Worm (Caenorhabditis elegans) whole organism, young adult: Measurements from ENCODE around the gene C31E10.5.

Source experiments
- B0035.1 ChIP-seq: sonication (generic microtip); optimal IDR thresholded peaks from 2 replicates; lab custom pipeline; 2016; ENCODE audit warnings: missing genetic modification characterization, mild to moderate bottlenecking, missing compliant biosample characterization, missing genotype, missing genetic modification reagents
- B0336.3 ChIP-seq: fragments of 200-800 bp; sonication (Bioruptor generic); IDR thresholded peaks from 2 replicates; pipeline ENCODE4 v1.3.6; 2022; ENCODE audit warnings: missing genetic modification characterization, missing compliant biosample characterization
- C17E4.6 ChIP-seq: fragments of 200-800 bp; sonication (Bioruptor generic); IDR thresholded peaks from 2 replicates; pipeline ENCODE4 v1.3.6; 2022; ENCODE audit warnings: missing genetic modification reagents, missing genetic modification characterization, missing compliant biosample characterization
- F23B12.7 ChIP-seq: sonication (generic microtip); optimal IDR thresholded peaks from 2 replicates; lab custom pipeline; 2017; ENCODE audit warnings: missing genetic modification characterization, mild to moderate bottlenecking, missing compliant biosample characterization, antibody characterized with exemption, moderate library complexity; ENCODE audit not compliant: insufficient read depth
- F39B2.1 ChIP-seq: fragments of 200-800 bp; sonication (Bioruptor generic); IDR thresholded peaks from 2 replicates; pipeline ENCODE4 v1.3.6; 2022; ENCODE audit warnings: missing genetic modification reagents, missing genetic modification characterization, missing compliant biosample characterization
- F55B11.4 ChIP-seq: sonication (generic microtip); optimal IDR thresholded peaks from 2 replicates; lab custom pipeline; 2016; ENCODE audit warnings: missing compliant biosample characterization, missing genetic modification characterization, borderline replicate concordance; ENCODE audit not compliant: insufficient read depth
- K11D2.4 ChIP-seq: fragments of 200-800 bp; sonication (Bioruptor generic); IDR thresholded peaks from 2 replicates; pipeline ENCODE4 v1.3.6; 2022; ENCODE audit warnings: missing genetic modification reagents, missing genetic modification characterization, missing compliant biosample characterization
- K12H6.12 ChIP-seq: fragments of 200-800 bp; sonication (Bioruptor generic); optimal IDR thresholded peaks from 2 replicates; lab custom pipeline; 2018; ENCODE audit warnings: mild to moderate bottlenecking, missing genetic modification characterization, missing compliant biosample characterization
- T07F8.4 ChIP-seq: sonication (generic microtip); optimal IDR thresholded peaks from 2 replicates; lab custom pipeline; 2016; ENCODE audit warnings: mild to moderate bottlenecking, missing genetic modification characterization, moderate library complexity, missing compliant biosample characterization
- T26A5.8 ChIP-seq: sonication (generic microtip); optimal IDR thresholded peaks from 2 replicates; lab custom pipeline; 2016; ENCODE audit warnings: missing genetic modification characterization, missing compliant biosample characterization
- Y53F4B.3 ChIP-seq: fragments of 200-800 bp; sonication (Bioruptor generic); IDR thresholded peaks from 2 replicates; pipeline ENCODE4 v1.3.6; 2022; ENCODE audit warnings: missing genetic modification reagents, missing genetic modification characterization, missing compliant biosample characterization
- Y95B8A.8 ChIP-seq: fragments of 200-800 bp; sonication (Bioruptor generic); IDR thresholded peaks from 2 replicates; pipeline ENCODE4 v1.3.6; 2022; ENCODE audit warnings: missing genetic modification reagents, missing genetic modification characterization, missing compliant biosample characterization
- ZK185.1 ChIP-seq: sonication (generic microtip); optimal IDR thresholded peaks from 2 replicates; lab custom pipeline; 2016; ENCODE audit warnings: mild to moderate bottlenecking, missing genetic modification characterization, missing compliant biosample characterization; ENCODE audit not compliant: poor library complexity, severe bottlenecking
- aptf-2 ChIP-seq: fragments of 200-800 bp; sonication (Bioruptor generic); conservative IDR thresholded peaks from 2 replicates; pipeline ENCODE4 v1.3.6; 2022; ENCODE audit warnings: missing genetic modification reagents, missing genetic modification characterization, missing compliant biosample characterization
- aptf-3 ChIP-seq: fragments of 200-800 bp; sonication (Bioruptor generic); IDR thresholded peaks from 2 replicates; pipeline ENCODE4 v1.3.6; 2022; ENCODE audit warnings: missing genetic modification characterization, missing compliant biosample characterization
- bed-2 ChIP-seq: fragments of 200-800 bp; sonication (Bioruptor generic); IDR thresholded peaks from 2 replicates; pipeline ENCODE4 v1.3.6; 2022; ENCODE audit warnings: missing genetic modification reagents, missing genetic modification characterization, missing compliant biosample characterization
- cebp-2 ChIP-seq: fragments of 200-800 bp; sonication (Bioruptor generic); IDR thresholded peaks from 2 replicates; pipeline ENCODE4 v1.3.6; 2022; ENCODE audit warnings: missing genetic modification characterization, missing compliant biosample characterization
- dpl-1 ChIP-seq: fragments of 150-350 bp; optimal IDR thresholded peaks from 2 replicates; lab custom pipeline; 2014; ENCODE audit warnings: missing biosample characterization, missing genetic modification reagents, missing genetic modification characterization
- him-1 ChIP-seq: sonication (generic microtip); optimal IDR thresholded peaks from 2 replicates; lab custom pipeline; 2016; ENCODE audit warnings: missing genotype, missing genetic modification reagents, missing genetic modification characterization, missing compliant biosample characterization
- hlh-26 ChIP-seq: fragments of 200-800 bp; sonication (Bioruptor generic); conservative IDR thresholded peaks from 2 replicates; pipeline ENCODE4 v1.3.6; 2022; ENCODE audit warnings: missing genetic modification reagents, missing genetic modification characterization, missing compliant biosample characterization
- hmg-20 ChIP-seq: fragments of 200-800 bp; sonication (Bioruptor generic); IDR thresholded peaks from 2 replicates; pipeline ENCODE4 v1.3.6; 2022; ENCODE audit warnings: missing genetic modification reagents, missing genetic modification characterization, missing compliant biosample characterization
- hrde-1 ChIP-seq: sonication (generic microtip); optimal IDR thresholded peaks from 2 replicates; lab custom pipeline; 2016; ENCODE audit warnings: missing genetic modification characterization, mild to moderate bottlenecking, missing compliant biosample characterization, moderate library complexity, missing genotype, missing genetic modification reagents, borderline replicate concordance
- hsf-1 ChIP-seq: fragments of 200-800 bp; sonication (Bioruptor generic); IDR thresholded peaks from 2 replicates; pipeline ENCODE4 v1.3.6; 2022; ENCODE audit warnings: missing genetic modification reagents, missing genetic modification characterization, missing compliant biosample characterization
- lin-26 ChIP-seq: fragments of 200-800 bp; sonication (Bioruptor generic); IDR thresholded peaks from 2 replicates; pipeline ENCODE4 v1.3.6; 2022; ENCODE audit warnings: missing genetic modification reagents, missing genetic modification characterization, missing compliant biosample characterization
- lin-35 ChIP-seq, 3 experiments: fragments of 150-350 bp in 2 of 3; sonication (generic microtip) in 1 of 3; optimal IDR thresholded peaks; 2 replicates each; lab custom pipeline; 2014 to 2018; ENCODE audit warnings: missing biosample characterization in 3 of 3, missing genetic modification characterization in 3 of 3, missing genetic modification reagents in 3 of 3
- lin-54 ChIP-seq: fragments of 200-800 bp; sonication (Bioruptor generic); optimal IDR thresholded peaks from 2 replicates; lab custom pipeline; 2018; ENCODE audit warnings: mild to moderate bottlenecking, missing genetic modification characterization, missing compliant biosample characterization
- lsl-1 ChIP-seq: fragments of 200-800 bp; sonication (Bioruptor generic); optimal IDR thresholded peaks from 2 replicates; lab custom pipeline; 2018; ENCODE audit warnings: mild to moderate bottlenecking, missing genetic modification characterization, moderate library complexity, missing compliant biosample characterization
- lsy-27 ChIP-seq: sonication (generic microtip); optimal IDR thresholded peaks from 2 replicates; lab custom pipeline; 2017; ENCODE audit warnings: missing genetic modification characterization, mild to moderate bottlenecking, missing compliant biosample characterization, antibody characterized with exemption, missing genotype, borderline replicate concordance; ENCODE audit not compliant: insufficient read depth
- mcd-1 ChIP-seq: fragments of 200-800 bp; sonication (Bioruptor generic); IDR thresholded peaks from 2 replicates; pipeline ENCODE4 v1.3.6; 2022; ENCODE audit warnings: missing genetic modification reagents, missing genetic modification characterization, missing compliant biosample characterization
- mel-28 ChIP-seq: sonication (generic microtip); optimal IDR thresholded peaks from 2 replicates; lab custom pipeline; 2016; ENCODE audit warnings: borderline replicate concordance, mild to moderate bottlenecking, missing genetic modification characterization, missing compliant biosample characterization
- mes-4 ChIP-seq: sonication (generic microtip); optimal IDR thresholded peaks from 2 replicates; lab custom pipeline; 2016; ENCODE audit warnings: missing genotype, missing genetic modification characterization, missing compliant biosample characterization
- mxl-1 ChIP-seq: sonication (generic microtip); optimal IDR thresholded peaks from 2 replicates; lab custom pipeline; 2016; ENCODE audit warnings: missing genetic modification characterization, missing compliant biosample characterization
- nfyb-1 ChIP-seq: fragments of 200-800 bp; sonication (Bioruptor generic); IDR thresholded peaks from 2 replicates; pipeline ENCODE4 v1.3.6; 2022; ENCODE audit warnings: missing genetic modification reagents, missing genetic modification characterization, missing compliant biosample characterization
- nhr-80 ChIP-seq: sonication (generic microtip); optimal IDR thresholded peaks from 2 replicates; lab custom pipeline; 2016; ENCODE audit warnings: missing genetic modification characterization, missing compliant biosample characterization
- pbrm-1 ChIP-seq: fragments of 200-800 bp; sonication (Bioruptor generic); IDR thresholded peaks from 2 replicates; pipeline ENCODE4 v1.3.6; 2022; ENCODE audit warnings: missing genetic modification reagents, missing genetic modification characterization, missing compliant biosample characterization
- rcor-1 ChIP-seq: fragments of 200-800 bp; sonication (Bioruptor generic); IDR thresholded peaks from 2 replicates; pipeline ENCODE4 v1.3.6; 2022; ENCODE audit warnings: missing genetic modification reagents, missing genetic modification characterization, missing compliant biosample characterization
- repo-1 ChIP-seq: sonication (generic microtip); optimal IDR thresholded peaks from 2 replicates; lab custom pipeline; 2017; ENCODE audit warnings: mild to moderate bottlenecking, missing genetic modification characterization, missing compliant biosample characterization
- rpc-1 ChIP-seq, 2 experiments: fragments of 150-350 bp in 1 of 2; sonication (generic microtip) in 1 of 2; optimal IDR thresholded peaks; 2 replicates each; lab custom pipeline; 2014 to 2018; ENCODE audit warnings: missing biosample characterization in 1 of 2, missing genetic modification characterization in 1 of 2, missing genetic modification reagents in 1 of 2, missing genotype in 1 of 2
- sdz-38 ChIP-seq: sonication (generic microtip); optimal IDR thresholded peaks from 2 replicates; lab custom pipeline; 2016; ENCODE audit warnings: missing genotype, missing genetic modification characterization, missing compliant biosample characterization
- snpc-3.4 ChIP-seq: sonication (generic microtip); optimal IDR thresholded peaks from 2 replicates; lab custom pipeline; 2017; ENCODE audit warnings: missing genetic modification characterization, mild to moderate bottlenecking, missing compliant biosample characterization, antibody characterized with exemption, moderate library complexity, missing genotype, missing genetic modification reagents
- snpc-4 ChIP-seq, 5 experiments: fragments of 150-350 bp in 1 of 5; sonication (generic microtip) in 4 of 5; optimal IDR thresholded peaks; 2 replicates each; lab custom pipeline; 2014 to 2018; ENCODE audit warnings: missing genetic modification characterization in 5 of 5, missing biosample characterization in 3 of 5, antibody characterized with exemption in 2 of 5, mild to moderate bottlenecking in 2 of 5, missing compliant biosample characterization in 2 of 5, missing genotype in 2 of 5, moderate library complexity in 2 of 5, missing genetic modification reagents in 1 of 5
- somi-1 ChIP-seq: fragments of 200-800 bp; sonication (Bioruptor generic); optimal IDR thresholded peaks from 2 replicates; lab custom pipeline; 2018; ENCODE audit warnings: mild to moderate bottlenecking, missing genetic modification characterization, missing compliant biosample characterization
- tbx-9 ChIP-seq: sonication (generic microtip); optimal IDR thresholded peaks from 2 replicates; lab custom pipeline; 2016; ENCODE audit warnings: borderline replicate concordance, missing genetic modification characterization, inconsistent platforms, missing compliant biosample characterization
- xnd-1 ChIP-seq: sonication (generic microtip); optimal IDR thresholded peaks from 2 replicates; lab custom pipeline; 2016; ENCODE audit warnings: missing genotype, missing genetic modification reagents, missing genetic modification characterization, missing compliant biosample characterization
- ztf-22 ChIP-seq: fragments of 200-800 bp; sonication (Bioruptor generic); optimal IDR thresholded peaks from 2 replicates; lab custom pipeline; 2018; ENCODE audit warnings: mild to moderate bottlenecking, missing genetic modification characterization, moderate library complexity, missing compliant biosample characterization
- ztf-28 ChIP-seq: fragments of 200-800 bp; sonication (Bioruptor generic); IDR thresholded peaks from 2 replicates; pipeline ENCODE4 v1.3.6; 2022; ENCODE audit warnings: missing genetic modification reagents, missing genetic modification characterization, missing compliant biosample characterization

The C31E10.5 gene

ce11 chrX:13969257-13969968, 26.2 kb downstream of the C31E10.5 start:
- TF ChIP-seq tbx-9 (tag; lab: Kevin White, UChicago) (no peak), hsf-1 (GFP tag; lab: Robert Waterston, UW) (no peak), K11D2.4 (peak; percentile 86), mes-4 (tag; lab: Kevin White, UChicago) (no peak), xnd-1 (no peak), F39B2.1 (GFP tag; lab: Robert Waterston, UW) (no peak), lin-35 (GFP tag; optimal IDR thresholded peaks at IDR 0.05; lab: Kevin White, UChicago) (peak in 1 of 3 experiments; percentile 70), somi-1 (peak; percentile 10), C17E4.6 (GFP tag; lab: Robert Waterston, UW) (no peak), him-1 (tag; lab: Kevin White, UChicago) (no peak), hrde-1 (no peak), hmg-20 (GFP tag; lab: Robert Waterston, UW) (no peak), ZK185.1 (tag; lab: Kevin White, UChicago) (peak; percentile 55), pbrm-1 (peak; percentile 12; the same call in 1 of the 2 replicates), nfyb-1 (peak; percentile 43; the same call in 1 of the 2 replicates), mxl-1 (no peak), B0336.3 (GFP tag; lab: Robert Waterston, UW) (peak; percentile 85), ztf-22 (GFP tag; lab: Kevin White, UChicago) (no peak), aptf-2 (GFP tag; lab: Robert Waterston, UW) (no peak), T07F8.4 (tag; lab: Kevin White, UChicago) (no peak), lin-26 (GFP tag; lab: Robert Waterston, UW) (peak; percentile 43; the same call in 1 of the 2 replicates), snpc-3.4 (no peak), Y95B8A.8 (no peak), sdz-38 (tag; lab: Kevin White, UChicago) (no peak), repo-1 (tag; lab: Kevin White, UChicago) (no peak), mel-28 (tag; lab: Kevin White, UChicago) (no peak), T26A5.8 (tag; lab: Kevin White, UChicago) (no peak), dpl-1 (GFP tag; lab: Kevin White, UChicago) (no peak), cebp-2 (GFP tag; lab: Robert Waterston, UW) (no peak), B0035.1 (no peak), K12H6.12 (tag; lab: Kevin White, UChicago) (peak; percentile 97), nhr-80 (tag; lab: Kevin White, UChicago) (peak; percentile 92), Y53F4B.3 (GFP tag; lab: Robert Waterston, UW) (no peak), aptf-3 (GFP tag; lab: Robert Waterston, UW) (no peak), F55B11.4 (tag; lab: Kevin White, UChicago) (no peak), F23B12.7 (tag; lab: Kevin White, UChicago) (no peak), lin-54 (GFP tag; lab: Kevin White, UChicago) (peak; percentile 17), rpc-1 (optimal IDR thresholded peaks at IDR 0.05; lab: Kevin White, UChicago) (no peak), rpc-1 (tag; optimal IDR thresholded peaks at IDR 0.05; lab: Kevin White, UChicago) (no peak), bed-2 (no peak), snpc-4 (GFP tag; optimal IDR thresholded peaks at IDR 0.05; lab: Kevin White, UChicago) (no peak), snpc-4 (tag; optimal IDR thresholded peaks at IDR 0.05; lab: Kevin White, UChicago) (peak in 3 of 4 experiments; percentile 12 to 59 (median 55)), ztf-28 (no peak), hlh-26 (GFP tag; lab: Robert Waterston, UW) (no peak), lsy-27 (tag; lab: Kevin White, UChicago) (no peak), lsl-1 (GFP tag; lab: Kevin White, UChicago) (no peak), rcor-1 (0 out of 2 replicates have a peak, but pooled peaks have one; percentile 14), mcd-1 (peak; percentile 38)
